Worm (Caenorhabditis elegans) whole organism, L1 larva: ENCODE data around the gene pot-3.

Experiments
- Y116A8C.19 ChIP-seq: sonication (generic microtip); optimal IDR thresholded peaks from 2 replicates; lab custom pipeline; 2016; ENCODE audit warnings: missing compliant biosample characterization, missing genetic modification characterization, borderline replicate concordance
- ama-1 ChIP-seq: fragments of 150-350 bp; optimal IDR thresholded peaks from 2 replicates; lab custom pipeline; 2014
- ces-1 ChIP-seq: fragments of 150-350 bp; optimal IDR thresholded peaks from 2 replicates; lab custom pipeline; 2014; ENCODE audit warnings: missing biosample characterization, missing genetic modification reagents, missing genetic modification characterization
- dpl-1 ChIP-seq, 3 experiments: fragments of 150-350 bp in 2 of 3; sonication (generic microtip) in 1 of 3; optimal IDR thresholded peaks; 2 replicates each; lab custom pipeline; 2014 to 2017; ENCODE audit warnings: missing biosample characterization in 3 of 3, missing genetic modification characterization in 3 of 3, missing genetic modification reagents in 3 of 3
- nhr-237 ChIP-seq: fragments of 150-350 bp; optimal IDR thresholded peaks from 2 replicates; lab custom pipeline; 2014; ENCODE audit warnings: missing biosample characterization, missing genetic modification characterization
- nhr-28 ChIP-seq: fragments of 150-350 bp; optimal IDR thresholded peaks from 2 replicates; lab custom pipeline; 2014; ENCODE audit warnings: missing biosample characterization, missing genetic modification characterization
- nhr-76 ChIP-seq: sonication (generic microtip); optimal IDR thresholded peaks from 2 replicates; lab custom pipeline; 2017; ENCODE audit warnings: missing biosample characterization, missing genetic modification characterization
- nhr-90 ChIP-seq: sonication (generic microtip); optimal IDR thresholded peaks from 2 replicates; lab custom pipeline; 2016; ENCODE audit warnings: mild to moderate bottlenecking, missing genetic modification characterization, missing compliant biosample characterization; ENCODE audit not compliant: poor library complexity
- sptf-1 ChIP-seq: fragments of 150-350 bp; optimal IDR thresholded peaks from 2 replicates; lab custom pipeline; 2014; ENCODE audit warnings: missing biosample characterization, missing genetic modification characterization
- sup-37 ChIP-seq: fragments of 200-800 bp; sonication (Bioruptor generic); optimal IDR thresholded peaks from 2 replicates; lab custom pipeline; 2018; ENCODE audit warnings: mild to moderate bottlenecking, missing genetic modification characterization, missing compliant biosample characterization
- tbx-2 ChIP-seq: sonication (generic microtip); optimal IDR thresholded peaks from 2 replicates; lab custom pipeline; 2016; ENCODE audit warnings: missing genetic modification characterization, missing compliant biosample characterization

DNA sequence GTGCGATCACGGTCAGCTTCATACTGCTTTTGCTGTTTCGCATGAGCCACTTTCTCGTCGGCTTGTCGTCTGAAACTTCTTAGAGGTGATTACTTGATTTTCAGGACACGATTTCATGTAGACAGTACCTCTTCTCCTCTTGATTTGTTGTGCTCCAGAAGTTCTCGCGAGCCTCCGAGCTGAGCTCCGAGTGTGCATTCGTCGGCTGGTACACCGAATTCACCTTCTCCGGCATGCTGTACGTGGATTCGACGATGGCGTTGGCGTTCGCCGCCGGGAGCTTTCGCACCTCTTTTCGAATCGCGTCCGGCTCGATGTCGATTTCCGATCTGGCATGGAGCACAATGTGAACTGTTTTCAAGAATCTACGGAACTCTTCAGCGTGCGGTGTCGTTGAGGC is 19.0 kb upstream of the pot-3 start:
- TF ChIP-seq nhr-237 (tag; lab: Kevin White, UChicago) (no peak), nhr-76 (no peak), Y116A8C.19 (tag; lab: Kevin White, UChicago) (no peak), nhr-90 (tag; lab: Kevin White, UChicago) (no peak), sup-37 (GFP tag; lab: Kevin White, UChicago) (no peak), sptf-1 (tag; lab: Kevin White, UChicago) (no peak), ama-1 (no peak), nhr-28 (tag; lab: Kevin White, UChicago) (no peak), tbx-2 (no peak), dpl-1 (GFP tag; optimal IDR thresholded peaks at IDR 0.05; lab: Kevin White, UChicago) (no peak), ces-1 (GFP tag; lab: Kevin White, UChicago) (no peak)
